Fruit fly (Drosophila melanogaster) whole organism, embryonic: ENCODE data around the gene Cog3.

Experiments
- CG10565 ChIP-seq: fragments of 200-800 bp; sonication (Bioruptor generic); optimal IDR thresholded peaks from 3 replicates; lab custom pipeline; 2016; ENCODE audit warnings: missing biosample characterization, mild to moderate bottlenecking, missing genetic modification characterization
- CG13894 ChIP-seq: fragments of 200-800 bp; sonication (Bioruptor generic); optimal IDR thresholded peaks from 3 replicates; lab custom pipeline; 2018; ENCODE audit warnings: missing biosample characterization, mild to moderate bottlenecking, missing genetic modification characterization, moderate library complexity
- CG30020 ChIP-seq: fragments of 200-800 bp; optimal IDR thresholded peaks from 2 replicates; lab custom pipeline; 2019; ENCODE audit warnings: missing biosample characterization, mild to moderate bottlenecking, missing genetic modification characterization, moderate library complexity
- Camta ChIP-seq: fragments of 200-800 bp; sonication (Bioruptor generic); optimal IDR thresholded peaks from 2 replicates; lab custom pipeline; 2016; ENCODE audit warnings: missing biosample characterization, missing genetic modification characterization
- Rfx ChIP-seq: fragments of 200-800 bp; sonication (Bioruptor generic); IDR thresholded peaks from 2 replicates; pipeline ENCODE4 v1.3.6; 2022; ENCODE audit warnings: missing biosample characterization, missing genetic modification characterization
- bsh ChIP-seq, 2 experiments: fragments of 200-800 bp; sonication (Bioruptor generic); optimal IDR thresholded peaks; 2 replicates each; lab custom pipeline; 2017 to 2018; ENCODE audit warnings: mild to moderate bottlenecking in 2 of 2, missing biosample characterization in 2 of 2, missing genetic modification characterization in 2 of 2, moderate library complexity in 1 of 2
- dimm ChIP-seq: fragments of 200-800 bp; sonication (Bioruptor generic); IDR thresholded peaks from 2 replicates; pipeline ENCODE4 v1.3.6; 2022; ENCODE audit warnings: missing biosample characterization, missing genetic modification characterization
- fru ChIP-seq: fragments of >200 bp; optimal IDR thresholded peaks from 2 replicates; lab custom pipeline; 2017

dm6 chr2L:3436347-3436746 is 20.5 kb downstream of the Cog3 start:
- TF ChIP-seq CG10565 (GFP tag; lab: Kevin White, UChicago) (no peak), Rfx (GFP tag; lab: Robert Waterston, UW) (no peak), bsh (GFP tag; optimal IDR thresholded peaks at IDR 0.05; lab: Kevin White, UChicago) (no peak), dimm (GFP tag; lab: Robert Waterston, UW) (no peak), Camta (GFP tag; lab: Kevin White, UChicago) (no peak), CG30020 (tag; lab: Kevin White, UChicago) (no peak), fru (lab: Kevin White, UChicago) (no peak), CG13894 (no peak)
